Worm (Caenorhabditis elegans) whole organism, L4 larva: ENCODE data around the gene rpl-23.

Experiments
- F10B5.3 ChIP-seq: sonication (generic microtip); optimal IDR thresholded peaks from 2 replicates; lab custom pipeline; 2016; ENCODE audit warnings: mild to moderate bottlenecking, missing genetic modification characterization, missing compliant biosample characterization
- F26F4.8 ChIP-seq: fragments of 200-800 bp; sonication (Bioruptor generic); conservative IDR thresholded peaks from 2 replicates; pipeline ENCODE4 v1.3.6; 2022; ENCODE audit warnings: missing genetic modification characterization, missing compliant biosample characterization
- Y48G9A.11 ChIP-seq: fragments of 200-800 bp; sonication (Bioruptor generic); IDR thresholded peaks from 2 replicates; pipeline ENCODE4 v1.3.6; 2022; ENCODE audit warnings: missing genetic modification reagents, missing genetic modification characterization, missing compliant biosample characterization
- Y5F2A.4 ChIP-seq: fragments of 200-800 bp; sonication (Bioruptor generic); optimal IDR thresholded peaks from 2 replicates; lab custom pipeline; 2018; ENCODE audit warnings: mild to moderate bottlenecking, missing genetic modification characterization, missing compliant biosample characterization
- Y75B8A.6 ChIP-seq: fragments of 200-800 bp; sonication (Bioruptor generic); IDR thresholded peaks from 2 replicates; pipeline ENCODE4 v1.3.6; 2022; ENCODE audit warnings: missing genetic modification reagents, missing genetic modification characterization, missing compliant biosample characterization
- ZK337.2 ChIP-seq: fragments of 200-800 bp; sonication (Bioruptor generic); IDR thresholded peaks from 2 replicates; pipeline ENCODE4 v1.3.6; 2022; ENCODE audit warnings: missing genetic modification reagents, missing genetic modification characterization, missing compliant biosample characterization
- aly-2 ChIP-seq: sonication (generic microtip); optimal IDR thresholded peaks from 2 replicates; lab custom pipeline; 2018; ENCODE audit warnings: missing biosample characterization, missing genetic modification characterization
- ceh-20 ChIP-seq: fragments of 200-800 bp; sonication (Bioruptor generic); IDR thresholded peaks from 2 replicates; pipeline ENCODE4 v1.3.6; 2022; ENCODE audit warnings: missing genetic modification reagents, missing genetic modification characterization, missing compliant biosample characterization
- ceh-28 ChIP-seq: fragments of 150-350 bp; optimal IDR thresholded peaks from 2 replicates; lab custom pipeline; 2014; ENCODE audit warnings: missing biosample characterization, missing genetic modification reagents, missing genetic modification characterization
- ceh-32 ChIP-seq: sonication (generic microtip); optimal IDR thresholded peaks from 2 replicates; lab custom pipeline; 2016; ENCODE audit warnings: mild to moderate bottlenecking, missing genetic modification characterization, missing compliant biosample characterization; ENCODE audit not compliant: poor library complexity
- ceh-82 ChIP-seq: sonication (generic microtip); optimal IDR thresholded peaks from 2 replicates; lab custom pipeline; 2017; ENCODE audit warnings: missing biosample characterization, missing genetic modification characterization
- ctbp-1 ChIP-seq: fragments of 200-800 bp; sonication (Bioruptor generic); IDR thresholded peaks from 2 replicates; pipeline ENCODE4 v1.3.6; 2022; ENCODE audit warnings: missing genetic modification reagents, missing genetic modification characterization, missing compliant biosample characterization
- daf-12 ChIP-seq: fragments of 150-350 bp; optimal IDR thresholded peaks from 2 replicates; lab custom pipeline; 2014; ENCODE audit warnings: missing biosample characterization, missing genetic modification reagents, missing genetic modification characterization
- daf-16 ChIP-seq, 3 experiments: sonication (generic microtip); optimal IDR thresholded peaks; 2 replicates each; lab custom pipeline; 2016 to 2017; ENCODE audit warnings: missing genetic modification characterization in 3 of 3, missing genetic modification reagents in 3 of 3, mild to moderate bottlenecking in 2 of 3, missing compliant biosample characterization in 2 of 3, missing biosample characterization in 1 of 3, moderate library complexity in 1 of 3
- dmd-6 ChIP-seq: fragments of 200-800 bp; sonication (Bioruptor generic); IDR thresholded peaks from 2 replicates; pipeline ENCODE4 v1.3.6; 2022; ENCODE audit warnings: missing genetic modification reagents, missing genetic modification characterization, missing compliant biosample characterization
- dmd-8 ChIP-seq: fragments of 200-800 bp; sonication (Bioruptor generic); IDR thresholded peaks from 2 replicates; pipeline ENCODE4 v1.3.6; 2022; ENCODE audit warnings: missing genetic modification characterization, missing compliant biosample characterization
- egl-27 ChIP-seq: sonication (generic microtip); optimal IDR thresholded peaks from 3 replicates; lab custom pipeline; 2017; ENCODE audit warnings: missing biosample characterization, missing genetic modification reagents, missing genetic modification characterization
- fos-1 ChIP-seq: fragments of 150-350 bp; optimal IDR thresholded peaks from 2 replicates; lab custom pipeline; 2014; ENCODE audit warnings: missing biosample characterization, missing genetic modification characterization
- hif-1 ChIP-seq, 2 experiments: sonication (generic microtip); optimal IDR thresholded peaks; 2 replicates each; lab custom pipeline; 2016 to 2017; ENCODE audit warnings: missing compliant biosample characterization in 2 of 2, missing genetic modification characterization in 2 of 2, missing genetic modification reagents in 2 of 2, missing genotype in 2 of 2, mild to moderate bottlenecking in 1 of 2
- jun-1 ChIP-seq: fragments of 150-350 bp; optimal IDR thresholded peaks from 2 replicates; lab custom pipeline; 2014; ENCODE audit warnings: missing biosample characterization, missing genetic modification reagents, missing genetic modification characterization
- lim-7 ChIP-seq: fragments of 200-800 bp; sonication (Bioruptor generic); IDR thresholded peaks from 2 replicates; pipeline ENCODE4 v1.3.6; 2022; ENCODE audit warnings: missing genetic modification characterization, missing compliant biosample characterization
- lin-1 ChIP-seq: fragments of 200-800 bp; sonication (Bioruptor generic); IDR thresholded peaks from 2 replicates; pipeline ENCODE4 v1.3.6; 2022; ENCODE audit warnings: missing genetic modification reagents, missing genetic modification characterization, missing compliant biosample characterization
- lin-13 ChIP-seq: fragments of 150-350 bp; optimal IDR thresholded peaks from 2 replicates; lab custom pipeline; 2014; ENCODE audit warnings: missing biosample characterization, missing genetic modification reagents, missing genetic modification characterization
- lin-29 ChIP-seq: fragments of 200-800 bp; sonication (Bioruptor generic); IDR thresholded peaks from 2 replicates; pipeline ENCODE4 v1.3.6; 2022; ENCODE audit warnings: missing genetic modification reagents, missing genetic modification characterization, missing compliant biosample characterization
- lin-38 ChIP-seq: fragments of 200-800 bp; sonication (Bioruptor generic); IDR thresholded peaks from 2 replicates; pipeline ENCODE4 v1.3.6; 2022; ENCODE audit warnings: missing genetic modification reagents, missing genetic modification characterization, missing compliant biosample characterization
- lin-39 ChIP-seq: fragments of 150-350 bp; optimal IDR thresholded peaks from 2 replicates; lab custom pipeline; 2014; ENCODE audit warnings: missing biosample characterization, missing genetic modification reagents, missing genetic modification characterization
- mdl-1 ChIP-seq, 2 experiments: fragments of 150-350 bp in 1 of 2; sonication (generic microtip) in 1 of 2; optimal IDR thresholded peaks; 2 replicates each; lab custom pipeline; 2014 to 2017; ENCODE audit warnings: missing biosample characterization in 2 of 2, missing genetic modification characterization in 2 of 2
- mep-1 ChIP-seq: fragments of 150-350 bp; sonication (generic microtip); optimal IDR thresholded peaks from 3 replicates; lab custom pipeline; 2014; ENCODE audit warnings: missing biosample characterization, missing genetic modification characterization
- mxl-3 ChIP-seq: fragments of 200-800 bp; sonication (Bioruptor generic); optimal IDR thresholded peaks from 2 replicates; lab custom pipeline; 2018; ENCODE audit warnings: mild to moderate bottlenecking, missing genetic modification characterization, missing compliant biosample characterization
- nhr-11 ChIP-seq: fragments of 150-350 bp; optimal IDR thresholded peaks from 2 replicates; lab custom pipeline; 2014; ENCODE audit warnings: missing biosample characterization, missing genetic modification characterization
- nhr-237 ChIP-seq: sonication (generic microtip); optimal IDR thresholded peaks from 2 replicates; lab custom pipeline; 2017; ENCODE audit warnings: missing biosample characterization, missing genetic modification characterization
- nhr-25 ChIP-seq: sonication (generic microtip); optimal IDR thresholded peaks from 2 replicates; lab custom pipeline; 2017; ENCODE audit warnings: missing genetic modification characterization, mild to moderate bottlenecking, missing compliant biosample characterization, antibody characterized with exemption, moderate library complexity, borderline replicate concordance; ENCODE audit not compliant: insufficient read depth
- nhr-42 ChIP-seq: fragments of 200-800 bp; sonication (Bioruptor generic); IDR thresholded peaks from 2 replicates; pipeline ENCODE4 v1.3.6; 2022; ENCODE audit warnings: missing genetic modification characterization, missing compliant biosample characterization
- nhr-6 ChIP-seq: fragments of 150-350 bp; optimal IDR thresholded peaks from 2 replicates; lab custom pipeline; 2014; ENCODE audit warnings: missing biosample characterization, missing genetic modification characterization
- nhr-76 ChIP-seq: fragments of 150-350 bp; optimal IDR thresholded peaks from 2 replicates; lab custom pipeline; 2014; ENCODE audit warnings: missing biosample characterization, missing genetic modification characterization
- nhr-77 ChIP-seq: fragments of 150-350 bp; optimal IDR thresholded peaks from 2 replicates; lab custom pipeline; 2014; ENCODE audit warnings: missing biosample characterization, missing genetic modification characterization
- pha-4 ChIP-seq, 2 experiments: fragments of 150-350 bp in 1 of 2; fragments of 200-800 bp in 1 of 2; sonication (Bioruptor generic) in 1 of 2; IDR thresholded peaks in 1 of 2; optimal IDR thresholded peaks in 1 of 2; 2 replicates each; pipeline versions ENCODE4 v1.3.6 to Lab custom; 2014 to 2022; ENCODE audit warnings: missing genetic modification characterization in 2 of 2, missing genetic modification reagents in 2 of 2, missing biosample characterization in 1 of 2, missing compliant biosample characterization in 1 of 2
- php-3 ChIP-seq: fragments of 200-800 bp; sonication (Bioruptor generic); IDR thresholded peaks from 2 replicates; pipeline ENCODE4 v1.3.6; 2022; ENCODE audit warnings: missing genetic modification reagents, missing genetic modification characterization, missing compliant biosample characterization
- rbr-2 ChIP-seq: sonication (generic microtip); optimal IDR thresholded peaks from 2 replicates; lab custom pipeline; 2016; ENCODE audit warnings: missing genotype, missing genetic modification characterization, missing compliant biosample characterization
- saeg-2 ChIP-seq: fragments of 200-800 bp; sonication (Bioruptor generic); IDR thresholded peaks from 2 replicates; pipeline ENCODE4 v1.3.6; 2022; ENCODE audit warnings: missing genetic modification reagents, missing genetic modification characterization, missing compliant biosample characterization
- skn-1 ChIP-seq: fragments of 150-350 bp; optimal IDR thresholded peaks from 2 replicates; lab custom pipeline; 2014; ENCODE audit warnings: missing biosample characterization, missing genetic modification characterization
- spr-1 ChIP-seq: sonication (generic microtip); optimal IDR thresholded peaks from 2 replicates; lab custom pipeline; 2016; ENCODE audit warnings: mild to moderate bottlenecking, missing genetic modification characterization, missing compliant biosample characterization
- tag-97 ChIP-seq: fragments of 200-800 bp; sonication (Bioruptor generic); IDR thresholded peaks from 2 replicates; pipeline ENCODE4 v1.3.6; 2022; ENCODE audit warnings: missing genetic modification characterization, missing compliant biosample characterization
- tra-1 ChIP-seq: fragments of 200-800 bp; sonication (Bioruptor generic); IDR thresholded peaks from 2 replicates; pipeline ENCODE4 v1.3.6; 2022; ENCODE audit warnings: missing genetic modification reagents, missing genetic modification characterization, missing compliant biosample characterization
- vab-7 ChIP-seq: fragments of 200-800 bp; sonication (Bioruptor generic); IDR thresholded peaks from 2 replicates; pipeline ENCODE4 v1.3.6; 2022; ENCODE audit warnings: missing genetic modification reagents, missing genetic modification characterization, missing compliant biosample characterization
- zfp-2 ChIP-seq: sonication (generic microtip); optimal IDR thresholded peaks from 2 replicates; lab custom pipeline; 2016; ENCODE audit warnings: mild to moderate bottlenecking, missing genetic modification characterization, missing compliant biosample characterization
- zfp-3 ChIP-seq: fragments of 200-800 bp; sonication (Bioruptor generic); conservative IDR thresholded peaks from 2 replicates; pipeline ENCODE4 v1.3.6; 2022; ENCODE audit warnings: missing genetic modification reagents, missing genetic modification characterization, missing compliant biosample characterization
- zip-11 ChIP-seq: fragments of 200-800 bp; sonication (Bioruptor generic); IDR thresholded peaks from 2 replicates; pipeline ENCODE4 v1.3.6; 2022; ENCODE audit warnings: missing genetic modification characterization, missing compliant biosample characterization
- zip-2 ChIP-seq: fragments of 150-350 bp; optimal IDR thresholded peaks from 2 replicates; lab custom pipeline; 2014; ENCODE audit warnings: missing biosample characterization, missing genetic modification characterization
- ztf-7 ChIP-seq: fragments of 150-350 bp; optimal IDR thresholded peaks from 2 replicates; lab custom pipeline; 2014; ENCODE audit warnings: missing biosample characterization, missing genetic modification characterization

rpl-23 gene

ce11 chrIII:5705228-5705888, 569 bp downstream of the rpl-23 start, which contains the start of gene swp-1 (continued):
- TF ChIP-seq spr-1 (no peak), nhr-237 (tag; lab: Kevin White, UChicago) (no peak), mep-1 (tag; lab: Kevin White, UChicago) (no peak), zfp-3 (GFP tag; lab: Robert Waterston, UW) (0 out of 2 replicates have a peak, but pooled peaks have one; percentile 12), tag-97 (no peak), lin-39 (tag; lab: Kevin White, UChicago) (no peak), nhr-11 (tag; lab: Kevin White, UChicago) (no peak), dmd-8 (0 out of 2 replicates have a peak, but pooled peaks have one; percentile 19), ceh-32 (tag; lab: Kevin White, UChicago) (no peak), pha-4 (GFP tag; IDR thresholded peaks at IDR 0.05; lab: Robert Waterston, UW) (no peak), pha-4 (tag; optimal IDR thresholded peaks at IDR 0.05; lab: Kevin White, UChicago) (no peak), php-3 (GFP tag; lab: Robert Waterston, UW) (no peak), F10B5.3 (tag; lab: Kevin White, UChicago) (no peak), jun-1 (tag; lab: Kevin White, UChicago) (no peak), lin-38 (GFP tag; lab: Robert Waterston, UW) (peak; percentile 48), ceh-82 (no peak), daf-16 (GFP tag; optimal IDR thresholded peaks at IDR 0.05; lab: Kevin White, UChicago) (no peak), daf-16 (tag; optimal IDR thresholded peaks at IDR 0.05; lab: Kevin White, UChicago) (no peak), Y5F2A.4 (GFP tag; lab: Kevin White, UChicago) (no peak), lin-29 (no peak), lin-1 (GFP tag; lab: Robert Waterston, UW) (no peak), aly-2 (no peak), nhr-76 (no peak), egl-27 (tag; lab: Kevin White, UChicago) (no peak), nhr-77 (tag; lab: Kevin White, UChicago) (no peak), rbr-2 (no peak), ceh-20 (GFP tag; lab: Robert Waterston, UW) (no peak), skn-1 (tag; lab: Kevin White, UChicago) (no peak), lin-13 (no peak), hif-1 (tag; optimal IDR thresholded peaks at IDR 0.05; lab: Kevin White, UChicago) (no peak), zfp-2 (tag; lab: Kevin White, UChicago) (no peak), F26F4.8 (GFP tag; lab: Robert Waterston, UW) (no peak), zip-2 (tag; lab: Kevin White, UChicago) (no peak), Y75B8A.6 (GFP tag; lab: Robert Waterston, UW) (no peak), tra-1 (GFP tag; lab: Robert Waterston, UW) (no peak), ZK337.2 (GFP tag; lab: Robert Waterston, UW) (no peak), zip-11 (GFP tag; lab: Robert Waterston, UW) (no peak), dmd-6 (GFP tag; lab: Robert Waterston, UW) (no peak), vab-7 (GFP tag; lab: Robert Waterston, UW) (no peak), ctbp-1 (GFP tag; lab: Robert Waterston, UW) (peak; percentile 35; the same call in 1 of the 2 replicates), mdl-1 (tag; optimal IDR thresholded peaks at IDR 0.05; lab: Kevin White, UChicago) (no peak), nhr-6 (tag; lab: Kevin White, UChicago) (no peak), ceh-28 (tag; lab: Kevin White, UChicago) (no peak), nhr-42 (no peak), lim-7 (GFP tag; lab: Robert Waterston, UW) (0 out of 2 replicates have a peak, but pooled peaks have one; percentile 6), saeg-2 (GFP tag; lab: Robert Waterston, UW) (no peak), daf-12 (tag; lab: Kevin White, UChicago) (no peak), fos-1 (tag; lab: Kevin White, UChicago) (no peak), nhr-25 (tag; lab: Kevin White, UChicago) (no peak), ztf-7 (tag; lab: Kevin White, UChicago) (no peak), mxl-3 (no peak), Y48G9A.11 (peak; percentile 33; the same call in 1 of the 2 replicates)
